Fruit fly (Drosophila melanogaster) whole organism, larva: Measurements from ENCODE around the gene Pstk.
A peak's percentile ranks its signal among the peaks of the same experiment; 100 is the strongest.

Source experiments
- noc ChIP-seq: fragments of 200-800 bp; sonication (Bioruptor generic); optimal IDR thresholded peaks from 3 replicates; lab custom pipeline; 2019; ENCODE audit warnings: missing biosample characterization, mild to moderate bottlenecking, missing genetic modification characterization, moderate library complexity

Pstk gene

DNA sequence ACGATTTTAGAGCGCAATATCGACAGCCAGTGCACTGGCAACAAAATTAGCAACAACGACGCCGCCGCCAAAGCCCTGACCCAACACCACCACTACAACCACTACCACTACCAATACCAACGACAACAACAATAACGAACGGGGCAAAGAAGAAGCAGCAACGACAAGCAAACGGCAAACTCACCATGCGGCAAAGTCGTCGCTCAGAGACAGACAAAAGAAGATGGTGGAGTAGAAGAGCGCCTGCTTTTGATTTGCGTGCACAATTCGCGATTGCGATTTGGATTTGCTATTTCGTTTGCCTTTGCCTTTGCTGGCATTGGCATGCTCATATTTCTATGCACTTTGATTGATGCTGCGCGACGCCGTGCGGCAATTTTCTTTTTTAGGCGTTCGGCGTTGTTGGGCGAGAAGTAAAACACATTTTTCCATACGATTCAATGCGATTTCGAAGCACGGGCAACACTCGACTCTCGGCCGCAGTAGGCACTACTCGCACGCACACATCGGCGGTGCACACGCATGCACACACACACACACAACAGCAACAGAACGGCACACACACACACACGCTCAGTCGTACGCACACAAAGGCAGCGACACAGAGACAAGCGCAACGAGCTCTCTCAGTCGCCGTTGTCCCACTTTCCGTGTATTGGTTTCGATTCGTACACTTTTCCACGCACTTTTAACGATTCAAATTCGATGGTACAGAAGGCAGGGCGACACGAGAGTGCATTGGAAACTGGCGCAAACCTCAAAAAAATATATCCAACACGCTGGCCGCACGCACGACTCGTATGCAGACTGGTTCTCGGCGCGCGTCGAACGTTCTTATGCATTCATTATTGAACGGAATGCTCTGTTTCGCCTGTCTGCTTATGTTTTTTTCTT is 19.3 kb upstream of the Pstk start:
- TF ChIP-seq noc (tag; lab: Kevin White, UChicago): no peak

DNA sequence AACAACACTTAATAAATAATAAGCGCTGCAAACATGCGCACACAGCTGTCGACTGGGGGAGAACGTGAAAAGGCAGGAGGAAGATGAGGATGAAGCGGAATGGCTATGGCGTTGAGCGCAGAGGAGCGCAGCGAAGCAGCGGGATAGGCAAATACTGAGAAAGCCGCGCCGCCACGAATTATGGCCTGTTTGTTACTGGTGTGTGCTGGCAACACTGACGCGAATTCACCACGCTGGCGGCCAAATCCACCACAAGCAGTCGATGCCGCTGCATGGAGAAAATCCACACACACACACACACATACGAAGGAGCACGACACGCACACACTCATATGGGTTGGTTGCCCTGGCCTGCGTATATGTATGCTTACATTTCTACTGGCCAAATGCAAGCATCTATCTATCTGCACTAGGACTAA is 18.7 kb upstream of the Pstk start:
- TF ChIP-seq noc (tag; lab: Kevin White, UChicago): no peak

DNA sequence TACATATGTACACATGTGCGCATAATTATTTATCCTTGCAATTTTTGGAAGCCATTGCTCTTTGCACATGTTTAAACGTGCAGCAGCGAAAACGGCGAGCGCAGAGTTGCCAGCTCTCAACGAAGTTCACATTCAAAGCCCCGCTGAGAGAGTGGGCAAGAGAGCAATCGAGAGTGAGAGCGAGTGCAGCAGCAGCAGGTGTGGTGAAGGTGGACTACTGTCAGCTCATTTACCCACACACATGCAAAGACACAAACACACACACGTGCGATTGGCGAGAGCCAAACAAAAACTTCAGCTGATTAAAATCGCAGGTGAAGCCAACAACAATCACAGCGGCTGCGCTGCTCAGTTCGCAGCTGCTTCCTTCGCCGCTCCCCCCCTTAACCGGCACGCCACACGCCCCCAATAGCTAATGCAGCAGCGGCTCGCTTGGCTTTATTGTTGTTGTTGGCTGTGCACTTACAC is 13.1 kb upstream of the Pstk start:
- no peak for TF ChIP-seq noc (tag; lab: Kevin White, UChicago)

DNA sequence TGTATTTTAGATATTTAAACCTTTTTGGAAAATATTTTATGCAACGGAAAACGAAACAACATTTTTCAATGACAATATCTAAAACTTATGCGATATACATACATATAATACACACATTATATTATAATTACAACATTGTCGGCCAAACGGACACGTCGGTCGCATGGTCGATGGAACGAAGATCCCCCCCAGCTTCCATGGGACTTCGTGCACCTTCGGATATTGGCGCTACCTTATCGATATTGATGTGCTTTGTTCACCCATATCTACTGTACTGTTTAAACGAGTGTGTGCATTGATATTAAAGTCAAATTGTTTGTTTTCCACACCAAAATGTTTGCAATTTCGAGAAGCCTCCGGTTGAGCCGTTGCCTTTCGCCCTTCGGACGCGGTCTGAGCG is 7.1 kb upstream of the Pstk start, which contains the start of gene CG14212:
Gene CG14212, plus strand, starts transcription at position 301 of the 400 bp plus-strand sequence.
- TF ChIP-seq noc (tag; lab: Kevin White, UChicago): no peak

DNA sequence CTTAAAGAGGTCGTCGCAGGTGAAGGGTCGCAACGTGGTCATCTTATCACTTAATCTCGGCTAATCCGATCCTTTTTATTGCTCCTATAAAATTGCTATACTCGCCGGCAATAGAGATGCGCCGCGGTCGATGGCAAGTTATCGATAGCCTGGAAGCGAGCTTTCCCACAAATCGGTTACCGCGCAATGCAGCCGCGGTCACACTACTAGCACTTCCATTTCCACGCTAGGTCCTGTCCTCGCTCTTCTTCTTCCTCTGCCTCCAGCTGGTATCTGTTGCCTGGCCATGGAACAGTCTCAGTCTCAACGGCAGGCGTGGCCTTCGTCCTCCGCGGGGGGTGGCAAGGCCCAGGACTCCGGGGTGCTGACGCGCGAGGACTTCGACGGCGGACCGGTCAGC is 4.6 kb upstream of the Pstk start, which contains the start of the genes Naa20A and MKP-4:
Gene Naa20A, minus strand, starts transcription at position 151 of the 400 bp plus-strand sequence.
Gene MKP-4, plus strand, starts transcription at position 191 of the 400 bp plus-strand sequence.
- no peak for TF ChIP-seq noc (tag; lab: Kevin White, UChicago)

DNA sequence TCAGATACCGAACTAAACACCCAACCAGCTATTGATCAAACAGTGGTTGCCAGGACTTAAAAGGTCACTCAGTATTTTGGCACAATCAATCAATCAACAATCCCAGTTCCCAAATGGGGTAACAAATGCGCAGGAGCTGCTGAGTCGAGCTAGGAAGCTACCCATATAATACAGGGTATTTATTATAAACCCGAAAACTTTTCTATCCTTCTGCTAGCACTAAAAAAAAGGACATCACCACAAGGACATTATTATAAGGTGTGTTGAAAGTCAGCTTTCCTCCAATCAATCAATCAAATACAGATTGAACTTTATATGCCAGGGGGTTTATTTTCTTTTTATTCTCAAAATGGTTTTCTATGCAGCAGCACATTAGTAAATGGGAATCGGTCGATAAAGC is 2.8 kb upstream of the Pstk start, which contains the start of gene CG14221:
Gene CG14221, minus strand, starts transcription at position 101 of the 400 bp plus-strand sequence.
- no peak for TF ChIP-seq noc (tag; lab: Kevin White, UChicago)

DNA sequence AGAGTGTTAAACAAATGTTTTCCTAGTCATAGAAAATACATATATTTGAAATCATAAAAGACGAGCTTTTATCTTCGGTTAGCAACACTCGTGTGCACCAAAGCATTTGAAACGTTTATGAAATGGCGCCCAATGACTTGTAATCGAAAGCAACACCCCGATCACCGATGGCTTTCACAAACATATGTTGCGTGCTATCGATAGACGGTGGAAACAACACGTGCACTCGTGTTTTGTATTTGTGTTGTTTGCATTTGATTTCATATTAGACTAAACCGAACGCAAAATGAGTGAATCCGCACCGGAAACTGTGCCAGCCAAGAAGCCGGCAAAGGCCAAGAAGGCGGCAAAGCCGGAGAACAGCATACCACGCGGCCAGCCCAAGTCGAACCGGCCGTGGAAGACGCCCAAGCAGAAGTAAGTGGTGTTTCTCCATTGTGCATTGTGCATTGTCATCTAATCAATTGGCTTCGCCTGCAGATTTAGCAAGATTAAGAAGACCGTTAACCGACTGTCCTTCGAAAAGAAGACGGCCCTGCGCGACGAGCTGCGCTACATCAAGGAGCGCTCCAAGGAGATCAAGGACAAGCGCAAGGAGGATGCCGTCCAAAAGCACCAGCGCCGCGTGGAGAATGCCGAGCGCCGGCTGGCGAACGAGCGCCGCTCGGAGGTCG is 2.2 kb downstream of the Pstk start, which contains the start of gene CG14210:
Gene CG14210, plus strand, starts transcription at position 207 of the 674 bp plus-strand sequence.
- no peak for TF ChIP-seq noc (tag; lab: Kevin White, UChicago)

DNA sequence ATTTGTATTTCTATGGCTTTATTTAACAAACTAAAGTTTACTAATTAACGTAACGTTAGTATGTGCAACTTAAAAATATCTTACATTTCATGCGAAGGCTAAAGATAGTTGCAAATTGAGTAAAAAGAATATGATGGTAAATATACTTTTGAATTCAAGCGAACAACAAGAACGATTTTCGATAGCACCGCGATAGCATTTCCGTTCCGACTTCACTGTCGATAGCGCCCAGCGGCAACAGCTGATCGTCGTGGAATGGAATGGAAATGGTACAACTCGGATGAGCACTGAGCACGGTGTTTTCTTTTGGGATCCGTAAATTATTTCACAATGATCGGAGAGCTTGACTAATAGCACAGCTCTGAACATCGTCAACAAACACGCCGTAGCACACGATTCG is 4.9 kb downstream of the Pstk start:
- TF ChIP-seq noc (tag; lab: Kevin White, UChicago): no peak

DNA sequence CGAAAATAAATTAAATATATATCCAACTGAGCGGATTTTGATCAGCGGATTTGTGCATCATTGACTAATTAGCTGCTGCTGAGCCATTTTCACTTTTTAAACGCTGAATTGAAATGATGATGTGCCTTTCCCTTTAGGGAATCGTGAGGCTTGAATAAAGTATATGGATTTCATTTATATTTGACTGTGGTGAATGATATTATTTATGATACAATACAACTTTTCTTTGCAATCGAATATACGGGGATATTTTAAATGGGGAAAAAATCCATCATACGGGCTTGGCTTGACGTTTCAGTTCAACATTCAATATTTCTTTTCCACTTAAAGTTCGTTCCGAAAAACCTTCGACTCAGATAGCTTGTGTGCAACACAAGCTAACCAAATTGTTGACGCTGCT is 7.1 kb downstream of the Pstk start, which contains the start of the genes Shawn and Tyler:
Gene Shawn, plus strand, starts transcription at position 301 of the 400 bp plus-strand sequence.
Gene Tyler, plus strand, starts transcription at position 301 of the 400 bp plus-strand sequence.
- TF ChIP-seq noc (tag; lab: Kevin White, UChicago): no peak

DNA sequence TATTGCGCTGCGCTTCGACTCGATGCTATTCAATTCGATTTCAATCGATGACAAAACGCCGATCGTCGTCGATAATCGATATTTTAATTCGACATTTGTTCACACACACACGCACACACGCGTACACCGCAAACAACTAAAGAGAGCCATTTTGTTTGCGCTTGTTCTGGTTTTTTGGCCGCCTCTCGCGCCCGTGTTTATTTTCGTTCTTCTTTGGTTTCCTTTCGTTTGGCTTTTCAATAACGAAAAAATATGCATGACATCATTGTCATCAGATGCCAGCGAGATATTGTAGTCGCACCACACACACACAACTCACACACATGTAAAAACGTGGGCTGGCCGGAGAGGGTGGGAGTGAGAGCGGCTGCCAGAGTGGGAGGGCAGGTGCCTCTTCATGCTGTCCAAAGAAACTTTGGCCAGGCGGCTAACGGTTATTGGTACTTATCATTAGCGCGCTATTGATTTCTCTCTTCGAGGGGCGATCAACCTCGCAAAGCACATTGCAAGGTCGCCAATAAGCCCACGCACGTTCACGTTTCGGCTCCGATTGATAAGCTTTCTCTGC is 10.2 kb downstream of the Pstk start:
- peak; percentile 57 for TF ChIP-seq noc (tag; lab: Kevin White, UChicago)

DNA sequence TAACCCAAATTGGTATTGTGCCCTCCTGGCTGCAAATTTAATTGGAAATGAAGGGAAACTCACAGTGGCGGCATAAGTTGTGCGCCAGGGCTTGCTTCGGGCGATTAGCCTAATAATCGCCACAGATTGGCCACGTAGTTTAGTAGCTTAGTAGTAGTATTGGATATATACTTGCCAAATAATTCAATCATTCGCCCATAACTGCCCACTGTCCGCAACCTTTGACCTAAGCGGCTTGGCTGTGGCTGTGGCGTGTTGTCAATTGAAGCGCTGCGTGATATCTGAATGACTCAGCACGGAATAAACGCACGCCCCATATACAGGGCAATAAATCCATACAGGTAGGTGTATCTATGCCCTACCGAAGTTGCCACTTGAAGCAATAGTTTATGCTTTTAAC is 11.4 kb downstream of the Pstk start:
- no peak for TF ChIP-seq noc (tag; lab: Kevin White, UChicago)

DNA sequence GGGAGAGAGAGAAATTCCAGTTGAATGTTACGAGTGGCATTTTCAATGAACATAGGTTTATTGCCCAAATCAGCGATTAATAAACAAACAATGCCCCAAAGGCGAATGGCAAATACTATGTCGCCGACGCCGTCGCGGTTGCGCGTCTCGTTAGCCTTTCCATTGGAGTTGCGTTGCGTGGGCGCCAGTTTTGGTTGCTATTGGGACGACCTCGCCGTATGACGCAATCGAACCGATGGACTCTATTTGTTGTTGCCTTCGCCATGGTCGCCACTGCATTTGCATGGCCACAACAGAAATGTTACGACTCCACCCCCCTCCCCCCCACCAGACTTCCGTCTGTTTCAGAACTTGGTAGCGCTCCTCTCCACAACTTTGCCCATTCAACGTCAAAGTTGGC is 11.8 kb downstream of the Pstk start:
- TF ChIP-seq noc (tag; lab: Kevin White, UChicago): no peak

DNA sequence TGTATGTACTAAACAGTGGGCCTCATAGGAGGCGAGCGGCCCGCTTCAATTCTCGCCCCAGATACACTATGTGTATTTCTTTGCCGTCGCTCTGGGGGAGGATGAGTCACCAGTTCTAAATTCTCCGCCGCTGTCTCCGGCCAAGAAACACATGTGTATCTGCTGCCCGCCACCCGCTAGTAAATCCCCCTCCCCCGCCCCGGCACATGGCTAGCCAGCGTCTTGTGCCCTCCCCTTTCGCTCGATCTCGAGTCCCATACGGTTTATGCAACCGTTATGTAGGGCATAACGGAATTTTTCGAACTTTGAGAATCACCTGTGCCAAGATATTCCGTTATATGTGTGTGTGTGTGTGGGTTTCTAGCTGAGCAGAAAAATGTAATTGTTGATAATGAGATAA is 12.4 kb downstream of the Pstk start:
- no peak for TF ChIP-seq noc (tag; lab: Kevin White, UChicago)

DNA sequence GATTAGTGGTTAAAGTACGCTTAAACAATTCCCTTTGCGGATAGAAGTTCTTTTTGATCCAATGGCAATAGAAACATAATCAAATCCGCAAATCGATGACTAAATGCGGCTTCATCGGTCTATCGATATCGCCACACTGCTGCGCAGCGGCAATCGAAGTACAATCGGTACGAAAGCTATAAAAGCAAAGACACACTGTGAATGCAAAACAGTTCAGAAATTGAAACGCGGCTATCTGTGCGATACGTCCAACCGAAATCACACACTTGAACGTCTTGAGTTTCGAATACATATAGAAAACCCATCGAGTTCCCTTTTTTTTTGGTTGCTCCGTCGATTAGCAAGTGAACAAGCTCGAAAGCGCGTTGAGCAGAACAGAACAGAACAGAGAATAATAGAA is 13.3 kb downstream of the Pstk start, which contains the start of gene CG14207:
Gene CG14207, plus strand, starts transcription at position 203 of the 400 bp plus-strand sequence.
- TF ChIP-seq noc (tag; lab: Kevin White, UChicago): peak; percentile 44

DNA sequence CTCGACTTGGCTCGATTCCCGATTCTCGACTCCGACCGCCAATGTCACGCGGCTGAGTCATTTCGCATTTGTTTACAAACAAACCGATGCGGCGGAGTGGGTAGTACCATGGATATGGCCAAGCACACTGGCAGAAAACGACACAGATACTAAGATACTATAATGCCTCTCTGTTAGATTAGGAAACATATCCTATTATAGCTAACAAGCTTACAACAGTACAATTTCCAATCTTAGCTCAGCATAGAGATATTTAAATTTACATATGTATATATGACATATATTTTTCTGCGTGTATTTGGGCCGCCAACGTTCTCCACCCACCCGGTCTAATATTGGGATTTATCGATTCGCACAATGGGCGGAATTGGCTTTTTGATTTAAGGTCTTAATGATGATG is 14.4 kb downstream of the Pstk start:
- TF ChIP-seq noc (tag; lab: Kevin White, UChicago): peak; percentile 66
